Fruit fly (Drosophila melanogaster) whole organism, adult: ENCODE measurements around the gene CG46458.

Experiments
- CG12768 ChIP-seq: fragments of 200-800 bp; sonication (Bioruptor generic); optimal IDR thresholded peaks from 2 replicates; lab custom pipeline; 2017; ENCODE audit warnings: missing biosample characterization, missing genetic modification characterization, mild to moderate bottlenecking, moderate library complexity, missing genetic modification reagents
- CG1620 ChIP-seq: fragments of 200-800 bp; sonication (Bioruptor generic); optimal IDR thresholded peaks from 2 replicates; lab custom pipeline; 2016; ENCODE audit warnings: missing biosample characterization, missing genetic modification characterization
- Clk ChIP-seq: fragments of 200-800 bp; sonication (Bioruptor generic); optimal IDR thresholded peaks from 2 replicates; lab custom pipeline; 2017; ENCODE audit warnings: missing biosample characterization, missing genetic modification characterization
- Crg-1 ChIP-seq: fragments of 200-800 bp; sonication (Bioruptor generic); optimal IDR thresholded peaks from 2 replicates; lab custom pipeline; 2016; ENCODE audit warnings: missing biosample characterization, missing genetic modification characterization
- cic ChIP-seq: fragments of 200-800 bp; sonication (Bioruptor generic); optimal IDR thresholded peaks from 2 replicates; lab custom pipeline; 2017; ENCODE audit warnings: missing biosample characterization, mild to moderate bottlenecking, missing genetic modification characterization, moderate library complexity
- kay ChIP-seq: fragments of 200-800 bp; sonication (Bioruptor generic); peaks from one replicate; lab custom pipeline; 2016; ENCODE audit warnings: missing biosample characterization, missing genetic modification characterization, borderline replicate concordance
- ovo ChIP-seq: fragments of 200-800 bp; sonication (Bioruptor generic); optimal IDR thresholded peaks from 2 replicates; lab custom pipeline; 2016; ENCODE audit warnings: missing biosample characterization, missing genetic modification characterization
- pad ChIP-seq: fragments of 200-800 bp; sonication (Bioruptor generic); optimal IDR thresholded peaks from 3 replicates; lab custom pipeline; 2017; ENCODE audit warnings: missing biosample characterization, missing genetic modification characterization, mild to moderate bottlenecking, moderate library complexity, missing genetic modification reagents
- tj ChIP-seq: fragments of 200-800 bp; sonication (Bioruptor generic); optimal IDR thresholded peaks from 3 replicates; lab custom pipeline; 2017; ENCODE audit warnings: missing biosample characterization, mild to moderate bottlenecking, missing genetic modification characterization, moderate library complexity

dm6 chr3R:6912251-6913215, 45.6 kb downstream of the CG46458 start:
- TF ChIP-seq kay (GFP tag; lab: Kevin White, UChicago) = no peak
- TF ChIP-seq Crg-1 (GFP tag; lab: Kevin White, UChicago) = peak; percentile 6
- peak; percentile 53 for TF ChIP-seq ovo (GFP tag; lab: Kevin White, UChicago)
- TF ChIP-seq cic = no peak
- TF ChIP-seq Clk (GFP tag; lab: Kevin White, UChicago) = no peak
- peak; percentile 50 for TF ChIP-seq CG12768
- TF ChIP-seq CG1620 (GFP tag; lab: Kevin White, UChicago) = no peak
- TF ChIP-seq pad (GFP tag; lab: Kevin White, UChicago) = peak; percentile 13
- peak; percentile 36 for TF ChIP-seq tj (GFP tag; lab: Kevin White, UChicago)
